Worm (Caenorhabditis elegans): Measurements from ENCODE around the gene F53E10.1.
"Not testable (repeated sequence)": the region's sequence is repeated elsewhere in the genome, so short reads cannot be mapped to it uniquely, and the experiment has no call there.

- TF ChIP-seq pqm-1 (tag; optimal IDR thresholded peaks at IDR 0.05); ceh-63 (GFP tag; optimal IDR thresholded peaks at IDR 0.05); pag-3 (tag; optimal IDR thresholded peaks at IDR 0.05; ENCODE audit: borderline replicate concordance, insufficient read depth); ama-1 (optimal IDR thresholded peaks at IDR 0.05); skn-1 (tag; optimal IDR thresholded peaks at IDR 0.05); dpl-1 (GFP tag; optimal IDR thresholded peaks at IDR 0.05); sox-4 (tag; optimal IDR thresholded peaks at IDR 0.05); jun-1 (tag; optimal IDR thresholded peaks at IDR 0.05): not testable (repeated sequence)
Measured at ce11 chrV:2598830-2599229, 16.3 kb upstream of the F53E10.1 start, which contains the start of gene F53E10.5.
